Fruit fly (Drosophila melanogaster): Measurements from ENCODE around the gene CG32579.
A peak's percentile ranks its signal among the peaks of the same experiment; 100 is the strongest.

Gene CG32579

dm6 chrX:16323063-16323462, at the start of gene CG32579, which contains the start of gene CG9917 (continued):
- TF ChIP-seq trem (tag; optimal IDR thresholded peaks at IDR 0.05) = no peak
- no peak for TF ChIP-seq CG4707 (GFP tag; optimal IDR thresholded peaks at IDR 0.05)
- no peak for TF ChIP-seq PHDP (tag; optimal IDR thresholded peaks at IDR 0.05)
- no peak for TF ChIP-seq CG12071 (GFP tag; optimal IDR thresholded peaks at IDR 0.05)
- TF ChIP-seq sens-2 (GFP tag; IDR thresholded peaks at IDR 0.05) = no peak
- no peak for TF ChIP-seq Asciz (GFP tag; optimal IDR thresholded peaks at IDR 0.05)
- no peak for TF ChIP-seq Atf6 (GFP tag; IDR thresholded peaks at IDR 0.05)
- no peak for TF ChIP-seq ranshi (GFP tag; IDR thresholded peaks at IDR 0.05)
- TF ChIP-seq Dref (GFP tag; IDR thresholded peaks at IDR 0.05) = peak; percentile 92
- TF ChIP-seq scrt (GFP tag; optimal IDR thresholded peaks at IDR 0.05) = no peak
- peak; percentile 86 for TF ChIP-seq CG6791 (GFP tag; IDR thresholded peaks at IDR 0.05; ENCODE audit: partially characterized antibody)
- no peak for TF ChIP-seq Oli (tag; optimal IDR thresholded peaks at IDR 0.05)
- TF ChIP-seq ewg (GFP tag; optimal IDR thresholded peaks at IDR 0.05) = no peak
- TF ChIP-seq Hr3 (GFP tag; optimal IDR thresholded peaks at IDR 0.05) = no peak
- TF ChIP-seq Blimp-1 (GFP tag; optimal IDR thresholded peaks at IDR 0.05) = no peak
- TF ChIP-seq CG8478 (optimal IDR thresholded peaks at IDR 0.05) = no peak
- TF ChIP-seq CG1233 (GFP tag; optimal IDR thresholded peaks at IDR 0.05) = no peak
- TF ChIP-seq Rx (GFP tag; IDR thresholded peaks at IDR 0.05) = no peak
- no peak for TF ChIP-seq gcm (GFP tag; optimal IDR thresholded peaks at IDR 0.05)
- peak; percentile 78 for TF ChIP-seq Scr (GFP tag; IDR thresholded peaks at IDR 0.05; ENCODE audit: partially characterized antibody)
- no peak for TF ChIP-seq ac (GFP tag; optimal IDR thresholded peaks at IDR 0.05)
- no peak for TF ChIP-seq cato (GFP tag; optimal IDR thresholded peaks at IDR 0.05; ENCODE audit: borderline replicate concordance)
- TF ChIP-seq fd64A (GFP tag; optimal IDR thresholded peaks at IDR 0.05) = no peak
- peak; percentile 60; the same call in 1 of the 2 replicates for TF ChIP-seq tna (GFP tag; IDR thresholded peaks at IDR 0.05; ENCODE audit: partially characterized antibody)
- no peak for TF ChIP-seq CG10147 (GFP tag; optimal IDR thresholded peaks at IDR 0.05)
- TF ChIP-seq CG13775 (GFP tag; optimal IDR thresholded peaks at IDR 0.05) = no peak
- peak; percentile 79 for TF ChIP-seq CG7963 (GFP tag; IDR thresholded peaks at IDR 0.05; ENCODE audit: partially characterized antibody)
- no peak for TF ChIP-seq CG4820 (GFP tag; optimal IDR thresholded peaks at IDR 0.05)
- no peak for TF ChIP-seq Drgx (GFP tag; IDR thresholded peaks at IDR 0.05)
- peak; percentile 47; the same call in 1 of the 2 replicates for TF ChIP-seq vvl (GFP tag; IDR thresholded peaks at IDR 0.05)
- TF ChIP-seq Pdp1 (GFP tag; optimal IDR thresholded peaks at IDR 0.05) = peak in 1 of 2 experiments; percentile 6
- no peak for TF ChIP-seq B-H1 (GFP tag; IDR thresholded peaks at IDR 0.05)
- TF ChIP-seq MBD-R2 (GFP tag; IDR thresholded peaks at IDR 0.05) = peak; percentile 84
- no peak for TF ChIP-seq CG14667 (GFP tag; IDR thresholded peaks at IDR 0.05)
- TF ChIP-seq mam (GFP tag; optimal IDR thresholded peaks at IDR 0.05) = no peak
- no peak for TF ChIP-seq CG6689 (GFP tag; IDR thresholded peaks at IDR 0.05)
- no peak for TF ChIP-seq lmd (GFP tag; IDR thresholded peaks at IDR 0.05)
- no peak for TF ChIP-seq CG7372 (GFP tag; IDR thresholded peaks at IDR 0.05)
- TF ChIP-seq sima (GFP tag; optimal IDR thresholded peaks at IDR 0.05) = no peak
- TF ChIP-seq CG15269 (tag; optimal IDR thresholded peaks at IDR 0.05) = no peak
- TF ChIP-seq CG2129 (GFP tag; IDR thresholded peaks at IDR 0.05; ENCODE audit: partially characterized antibody) = peak; percentile 35; the same call in 1 of the 2 replicates
- no peak for TF ChIP-seq peb (GFP tag; IDR thresholded peaks at IDR 0.05)
- TF ChIP-seq ftz-f1 (GFP tag; optimal IDR thresholded peaks at IDR 0.05) = peak; percentile 56
- no peak for TF ChIP-seq wor (GFP tag; IDR thresholded peaks at IDR 0.05)
- no peak for TF ChIP-seq CG9876 (GFP tag; optimal IDR thresholded peaks at IDR 0.05)
- no peak for TF ChIP-seq kah (GFP tag; optimal IDR thresholded peaks at IDR 0.05)
- TF ChIP-seq CG8944 (GFP tag; optimal IDR thresholded peaks at IDR 0.05) = no peak
- no peak for TF ChIP-seq CG6654 (GFP tag; optimal IDR thresholded peaks at IDR 0.05)
- TF ChIP-seq ttk (GFP tag; IDR thresholded peaks at IDR 0.05) = no peak
- no peak for TF ChIP-seq CG1529 (GFP tag; optimal IDR thresholded peaks at IDR 0.05)
- TF ChIP-seq CG8281 (tag; optimal IDR thresholded peaks at IDR 0.05) = no peak
